Worm (Caenorhabditis elegans): ENCODE measurements around the gene fipr-18.
A peak's percentile ranks its signal among the peaks of the same experiment; 100 is the strongest.

The fipr-18 gene

ce11 chrIII:7506983-7507382 lies 47.9 kb downstream of the fipr-18 start:
- TF ChIP-seq ceh-82 (tag; optimal IDR thresholded peaks at IDR 0.05) (no peak), ztf-11 (tag; optimal IDR thresholded peaks at IDR 0.05) (no peak), unc-62 (GFP tag; optimal IDR thresholded peaks at IDR 0.05) (no peak), blmp-1 (tag; optimal IDR thresholded peaks at IDR 0.05; ENCODE audit: insufficient read depth) (no peak), nhr-23 (tag; optimal IDR thresholded peaks at IDR 0.05) (no peak), snpc-4 (tag; optimal IDR thresholded peaks at IDR 0.05) (no peak), ztf-1 (GFP tag; conservative IDR thresholded peaks at IDR 0.05) (no peak), peb-1 (tag; optimal IDR thresholded peaks at IDR 0.05) (no peak), zag-1 (tag; optimal IDR thresholded peaks at IDR 0.05) (no peak)

- TF ChIP-seq lin-11 (tag; optimal IDR thresholded peaks at IDR 0.05) (no peak), skn-1 (tag; optimal IDR thresholded peaks at IDR 0.05) (no peak), fos-1 (tag; optimal IDR thresholded peaks at IDR 0.05) (peak; percentile 56), zag-1 (tag; optimal IDR thresholded peaks at IDR 0.05) (no peak)
These were observed 49.1 kb downstream of the fipr-18 start, which contains the start of gene cls-1 for ce11 chrIII:7508128-7508635. cls-1 (plus strand) TSS chrIII:7508178.

Data from whole organism, L2 larva.